Fruit fly (Drosophila melanogaster) whole organism, embryonic: ENCODE results near the gene CG8097.

Experiments used
- Aef1 ChIP-seq: fragments of 200-800 bp; sonication (Bioruptor generic); IDR thresholded peaks from 3 replicates; pipeline ENCODE4 v1.3.6; 2022; ENCODE audit warnings: missing biosample characterization, missing genetic modification characterization
- Asciz ChIP-seq: fragments of 200-800 bp; sonication (Bioruptor generic); optimal IDR thresholded peaks from 2 replicates; lab custom pipeline; 2017; ENCODE audit warnings: missing biosample characterization, mild to moderate bottlenecking, missing genetic modification characterization, missing genetic modification reagents
- Bdp1 ChIP-seq: fragments of 200-800 bp; sonication (Bioruptor generic); optimal IDR thresholded peaks from 3 replicates; lab custom pipeline; 2016; ENCODE audit warnings: missing biosample characterization, missing genetic modification characterization
- CG10321 ChIP-seq: fragments of 200-800 bp; sonication (Bioruptor generic); IDR thresholded peaks from 2 replicates; pipeline ENCODE4 v1.3.6; 2022; ENCODE audit warnings: missing biosample characterization, missing genetic modification characterization
- CG10462 ChIP-seq: fragments of 200-800 bp; sonication (Bioruptor generic); optimal IDR thresholded peaks from 2 replicates; lab custom pipeline; 2016; ENCODE audit warnings: missing biosample characterization, missing genetic modification characterization
- CG11504 ChIP-seq: fragments of 200-800 bp; sonication (Bioruptor generic); optimal IDR thresholded peaks from 3 replicates; lab custom pipeline; 2019; ENCODE audit warnings: missing biosample characterization, mild to moderate bottlenecking, missing genetic modification characterization, moderate library complexity
- CG15011 ChIP-seq: fragments of 200-800 bp; sonication (Bioruptor generic); optimal IDR thresholded peaks from 3 replicates; lab custom pipeline; 2018; ENCODE audit warnings: missing biosample characterization, mild to moderate bottlenecking, missing genetic modification characterization
- CG15696 ChIP-seq: fragments of 200-800 bp; sonication (Bioruptor generic); optimal IDR thresholded peaks from 2 replicates; lab custom pipeline; 2019; ENCODE audit warnings: missing biosample characterization, mild to moderate bottlenecking, missing genetic modification characterization, moderate library complexity
- CG30431 ChIP-seq: fragments of 200-800 bp; sonication (Bioruptor generic); optimal IDR thresholded peaks from 2 replicates; lab custom pipeline; 2017; ENCODE audit warnings: missing biosample characterization, missing genetic modification characterization
- CG3065 ChIP-seq: fragments of 200-800 bp; sonication (Bioruptor generic); optimal IDR thresholded peaks from 2 replicates; lab custom pipeline; 2016; ENCODE audit warnings: missing biosample characterization, missing genetic modification characterization
- CG3407 ChIP-seq: fragments of 200-800 bp; sonication (Bioruptor generic); optimal IDR thresholded peaks from 2 replicates; lab custom pipeline; 2018; ENCODE audit warnings: missing biosample characterization, mild to moderate bottlenecking, missing genetic modification characterization
- CG3838 ChIP-seq: fragments of 200-800 bp; sonication (Bioruptor generic); optimal IDR thresholded peaks from 3 replicates; lab custom pipeline; 2016; ENCODE audit warnings: missing biosample characterization, missing genetic modification characterization
- CG3847 ChIP-seq: fragments of 200-800 bp; sonication (Bioruptor generic); IDR thresholded peaks from 2 replicates; pipeline ENCODE4 v1.3.6; 2022; ENCODE audit warnings: missing biosample characterization, missing genetic modification characterization
- CG3995 ChIP-seq: fragments of 200-800 bp; sonication (Bioruptor generic); optimal IDR thresholded peaks from 3 replicates; lab custom pipeline; 2016; ENCODE audit warnings: missing biosample characterization, missing genetic modification characterization
- CG4854 ChIP-seq: fragments of 200-800 bp; sonication (Bioruptor generic); optimal IDR thresholded peaks from 2 replicates; lab custom pipeline; 2016; ENCODE audit warnings: missing biosample characterization, missing genetic modification characterization, inconsistent platforms
- CG9437 ChIP-seq: fragments of 200-800 bp; sonication (Bioruptor generic); optimal IDR thresholded peaks from 2 replicates; lab custom pipeline; 2018; ENCODE audit warnings: missing biosample characterization, mild to moderate bottlenecking, missing genetic modification characterization
- Camta ChIP-seq: fragments of 200-800 bp; sonication (Bioruptor generic); optimal IDR thresholded peaks from 2 replicates; lab custom pipeline; 2016; ENCODE audit warnings: missing biosample characterization, missing genetic modification characterization
- Chrac-16 ChIP-seq: fragments of 200-800 bp; sonication (Bioruptor generic); optimal IDR thresholded peaks from 3 replicates; lab custom pipeline; 2016; ENCODE audit warnings: missing biosample characterization, missing genetic modification characterization
- Dref ChIP-seq: fragments of 200-800 bp; sonication (Bioruptor generic); IDR thresholded peaks from 2 replicates; pipeline ENCODE4 v1.3.6; 2022; ENCODE audit warnings: missing biosample characterization, missing genetic modification characterization
- Drgx ChIP-seq: fragments of 200-800 bp; sonication (Bioruptor generic); IDR thresholded peaks from 2 replicates; pipeline ENCODE4 v1.3.6; 2022; ENCODE audit warnings: missing biosample characterization, missing genetic modification characterization
- E2f1 ChIP-seq: fragments of 200-800 bp; sonication (Bioruptor generic); IDR thresholded peaks from 2 replicates; pipeline ENCODE4 v1.3.6; 2022; ENCODE audit warnings: missing biosample characterization, missing genetic modification characterization
- Eip74EF ChIP-seq, 2 experiments: fragments of 200-800 bp in 1 of 2; fragments of >200 bp in 1 of 2; sonication (Bioruptor generic) in 1 of 2; optimal IDR thresholded peaks; 2 replicates each; lab custom pipeline; 2017 to 2019; ENCODE audit warnings: missing biosample characterization in 2 of 2, missing genetic modification characterization in 2 of 2, mild to moderate bottlenecking in 1 of 2, moderate library complexity in 1 of 2
- Ets65A ChIP-seq: fragments of 200-800 bp; sonication (Bioruptor generic); peaks from one replicate; lab custom pipeline; 2016; ENCODE audit warnings: missing biosample characterization, missing genetic modification characterization
- Fer3 ChIP-seq: fragments of 200-800 bp; sonication (Bioruptor generic); optimal IDR thresholded peaks from 2 replicates; lab custom pipeline; 2018; ENCODE audit warnings: missing biosample characterization, mild to moderate bottlenecking, missing genetic modification characterization, moderate library complexity
- Gsc ChIP-seq: fragments of 200-800 bp; sonication (Bioruptor generic); IDR thresholded peaks from 2 replicates; pipeline ENCODE4 v1.3.6; 2022; ENCODE audit warnings: missing biosample characterization, missing genetic modification characterization
- Gug ChIP-seq: fragments of 200-800 bp; sonication (Bioruptor generic); IDR thresholded peaks from 4 replicates; pipeline ENCODE4 v1.3.6; 2022; ENCODE audit warnings: missing biosample characterization, missing genetic modification characterization
- Hr39 ChIP-seq: fragments of >200 bp; optimal IDR thresholded peaks from 2 replicates; lab custom pipeline; 2017
- Med ChIP-seq: fragments of 200-800 bp; sonication (Bioruptor generic); peaks from one replicate; lab custom pipeline; 2016; ENCODE audit warnings: missing biosample characterization, missing genetic modification characterization, mild to moderate bottlenecking, inconsistent platforms, moderate library complexity
- NC2β ChIP-seq: fragments of 200-800 bp; sonication (Bioruptor generic); optimal IDR thresholded peaks from 2 replicates; lab custom pipeline; 2016; ENCODE audit warnings: missing biosample characterization, missing genetic modification characterization
- Oli ChIP-seq: fragments of 200-800 bp; sonication (Bioruptor generic); optimal IDR thresholded peaks from 2 replicates; lab custom pipeline; 2018; ENCODE audit warnings: missing biosample characterization, mild to moderate bottlenecking, missing genetic modification characterization, moderate library complexity
- Ravus ChIP-seq: fragments of 200-800 bp; sonication (Bioruptor generic); IDR thresholded peaks from 2 replicates; pipeline ENCODE4 v1.3.6; 2022; ENCODE audit warnings: missing biosample characterization, missing genetic modification characterization
- Sox102F ChIP-seq: fragments of 200-800 bp; sonication (Bioruptor generic); optimal IDR thresholded peaks from 2 replicates; lab custom pipeline; 2018; ENCODE audit warnings: missing biosample characterization, mild to moderate bottlenecking, missing genetic modification characterization, moderate library complexity
- Ssrp ChIP-seq: fragments of 200-800 bp; sonication (Bioruptor generic); optimal IDR thresholded peaks from 2 replicates; lab custom pipeline; 2018; ENCODE audit warnings: missing biosample characterization, mild to moderate bottlenecking, missing genetic modification characterization, moderate library complexity
- Taf1 ChIP-seq: fragments of 200-800 bp; sonication (Bioruptor generic); IDR thresholded peaks from 2 replicates; pipeline ENCODE4 v1.3.6; 2022; ENCODE audit warnings: missing biosample characterization, missing genetic modification characterization
- bowl ChIP-seq: fragments of 200-800 bp; sonication (Bioruptor generic); IDR thresholded peaks from 2 replicates; pipeline ENCODE4 v1.3.6; 2022; ENCODE audit warnings: missing biosample characterization, missing genetic modification characterization
- cato ChIP-seq: fragments of 200-800 bp; sonication (Bioruptor generic); optimal IDR thresholded peaks from 2 replicates; lab custom pipeline; 2016; ENCODE audit warnings: missing biosample characterization, missing genetic modification characterization, borderline replicate concordance
- croc ChIP-seq: fragments of 200-800 bp; sonication (Bioruptor generic); conservative IDR thresholded peaks from 3 replicates; pipeline ENCODE4 v1.3.6; 2022; ENCODE audit warnings: missing biosample characterization, missing genetic modification characterization
- gcm2 ChIP-seq: fragments of 200-800 bp; sonication (Bioruptor generic); optimal IDR thresholded peaks from 2 replicates; lab custom pipeline; 2016; ENCODE audit warnings: missing biosample characterization, missing genetic modification characterization
- jing ChIP-seq: fragments of 200-800 bp; sonication (Bioruptor generic); optimal IDR thresholded peaks from 2 replicates; lab custom pipeline; 2018; ENCODE audit warnings: missing biosample characterization, mild to moderate bottlenecking, missing genetic modification characterization
- lov ChIP-seq, 2 experiments: fragments of 200-800 bp in 1 of 2; fragments of >200 bp in 1 of 2; sonication (Bioruptor generic) in 1 of 2; IDR thresholded peaks in 1 of 2; optimal IDR thresholded peaks in 1 of 2; 2 replicates in 1 of 2; 3 replicates in 1 of 2; pipeline versions ENCODE4 v1.3.6 to Lab custom; 2017 to 2022; ENCODE audit warnings: missing biosample characterization in 1 of 2, missing genetic modification characterization in 1 of 2
- p53 ChIP-seq: fragments of 200-800 bp; sonication (Bioruptor generic); optimal IDR thresholded peaks from 2 replicates; lab custom pipeline; 2016; ENCODE audit warnings: missing biosample characterization, missing genetic modification characterization
- pan ChIP-seq, 4 experiments: fragments of >200 bp in 3 of 4; fragments of 200-800 bp in 1 of 4; sonication (Bioruptor generic) in 1 of 4; optimal IDR thresholded peaks in 3 of 4; IDR thresholded peaks in 1 of 4; 2 replicates each; pipeline versions ENCODE4 v1.3.6 to Lab custom; 2017 to 2022; ENCODE audit warnings: missing biosample characterization in 2 of 4, missing genetic modification characterization in 2 of 4, mixed read lengths in 1 of 4
- prd ChIP-seq, 3 experiments: fragments of >200 bp in 2 of 3; fragments of 200-800 bp in 1 of 3; sonication (Bioruptor generic) in 1 of 3; optimal IDR thresholded peaks in 2 of 3; IDR thresholded peaks in 1 of 3; 2 replicates in 2 of 3; 3 replicates in 1 of 3; pipeline versions ENCODE4 v1.3.6 to Lab custom; 2017 to 2022; ENCODE audit warnings: missing biosample characterization in 1 of 3, missing genetic modification characterization in 1 of 3
- psq ChIP-seq: fragments of 200-800 bp; sonication (Bioruptor generic); optimal IDR thresholded peaks from 2 replicates; lab custom pipeline; 2017; ENCODE audit warnings: missing biosample characterization, missing genetic modification characterization
- so ChIP-seq: fragments of 200-800 bp; sonication (Bioruptor generic); IDR thresholded peaks from 3 replicates; pipeline ENCODE4 v1.3.6; 2022; ENCODE audit warnings: missing biosample characterization, missing genetic modification characterization
- toy ChIP-seq: fragments of 200-800 bp; sonication (Bioruptor generic); IDR thresholded peaks from 2 replicates; pipeline ENCODE4 v1.3.6; 2022; ENCODE audit warnings: missing biosample characterization, missing genetic modification characterization
- ttk ChIP-seq: fragments of 200-800 bp; sonication (Bioruptor generic); IDR thresholded peaks from 2 replicates; pipeline ENCODE4 v2.1.2; 2022; ENCODE audit warnings: missing biosample characterization, missing genetic modification characterization
- wor ChIP-seq: fragments of 200-800 bp; sonication (Bioruptor generic); IDR thresholded peaks from 2 replicates; pipeline ENCODE4 v1.3.6; 2022; ENCODE audit warnings: missing biosample characterization, missing genetic modification characterization
- yki ChIP-seq: fragments of >200 bp; optimal IDR thresholded peaks from 3 replicates; lab custom pipeline; 2018

The CG8097 gene

dm6 chrX:15599697-15600096 lies 16.7 kb downstream of the CG8097 start (continued):
- TF ChIP-seq wor (GFP tag; lab: Robert Waterston, UW) (no peak), Oli (tag; lab: Kevin White, UChicago) (peak; percentile 67), Dref (GFP tag; lab: Robert Waterston, UW) (no peak), CG3065 (no peak), Chrac-16 (peak; percentile 21), croc (GFP tag; lab: Robert Waterston, UW) (0 out of 3 replicates have a peak, but pooled peaks have one; percentile 14), CG4854 (GFP tag; lab: Kevin White, UChicago) (peak; percentile 37), Taf1 (GFP tag; lab: Robert Waterston, UW) (no peak), gcm2 (GFP tag; lab: Kevin White, UChicago) (no peak), p53 (no peak), pan (optimal IDR thresholded peaks at IDR 0.05; lab: Kevin White, UChicago) (no peak), pan (GFP tag; optimal IDR thresholded peaks at IDR 0.05 in 1 of 2, IDR thresholded peaks at IDR 0.05 in 1 of 2) (peak in 1 of 2 experiments; percentile 82), Hr39 (lab: Kevin White, UChicago) (no peak), lov (optimal IDR thresholded peaks at IDR 0.05; lab: Kevin White, UChicago) (no peak), lov (GFP tag; IDR thresholded peaks at IDR 0.05; lab: Robert Waterston, UW) (no peak), Fer3 (peak; percentile 45), CG3407 (GFP tag; lab: Kevin White, UChicago) (no peak), CG3995 (GFP tag; lab: Kevin White, UChicago) (no peak), E2f1 (peak; percentile 59), CG30431 (GFP tag; lab: Kevin White, UChicago) (peak; percentile 27), CG10321 (peak; percentile 41; the same call in 1 of the 2 replicates), toy (GFP tag; lab: Robert Waterston, UW) (no peak), Aef1 (GFP tag; lab: Robert Waterston, UW) (peak; percentile 59), bowl (GFP tag; lab: Robert Waterston, UW) (no peak), Sox102F (GFP tag; lab: Kevin White, UChicago) (peak; percentile 75), Gug (peak; percentile 56; the same call in 3 of the 4 replicates), cato (GFP tag; lab: Kevin White, UChicago) (no peak), Gsc (GFP tag; lab: Robert Waterston, UW) (no peak)

dm6 chrX:15601285-15601684 lies 18.3 kb downstream of the CG8097 start:
- no peak for TF ChIP-seq so (GFP tag; lab: Robert Waterston, UW)
- peak; percentile 42 for TF ChIP-seq Med
- TF ChIP-seq Ets65A (GFP tag; lab: Kevin White, UChicago) = peak; percentile 71
- no peak for TF ChIP-seq psq
- TF ChIP-seq CG10462 (GFP tag; lab: Kevin White, UChicago) = no peak
- no peak for TF ChIP-seq CG15011 (GFP tag; lab: Kevin White, UChicago)
- TF ChIP-seq yki (lab: Kevin White, UChicago) = no peak
- TF ChIP-seq Drgx (GFP tag; lab: Robert Waterston, UW) = peak; percentile 41
- no peak for TF ChIP-seq jing
- TF ChIP-seq Asciz = no peak
- TF ChIP-seq prd (optimal IDR thresholded peaks at IDR 0.05; lab: Kevin White, UChicago) = no peak
- TF ChIP-seq prd (GFP tag; IDR thresholded peaks at IDR 0.05; lab: Robert Waterston, UW) = no peak
- TF ChIP-seq Bdp1 (GFP tag; lab: Kevin White, UChicago) = no peak
- TF ChIP-seq Ravus (GFP tag; lab: Robert Waterston, UW) = no peak
- no peak for TF ChIP-seq NC2β
- TF ChIP-seq CG3847 (GFP tag; lab: Robert Waterston, UW) = no peak
- TF ChIP-seq CG15696 (tag; lab: Kevin White, UChicago) = no peak
- no peak for TF ChIP-seq Ssrp (tag; lab: Kevin White, UChicago)
- no peak for TF ChIP-seq Camta
- TF ChIP-seq CG3838 (GFP tag; lab: Kevin White, UChicago) = no peak
- TF ChIP-seq ttk = no peak
- no peak for TF ChIP-seq CG9437 (GFP tag; lab: Kevin White, UChicago)
- TF ChIP-seq Eip74EF (GFP tag; optimal IDR thresholded peaks at IDR 0.05; lab: Kevin White, UChicago) = no peak
- TF ChIP-seq CG11504 (tag; lab: Kevin White, UChicago) = no peak
